Fruit fly (Drosophila melanogaster): ENCODE data around the gene Pdcd4.

DNA sequence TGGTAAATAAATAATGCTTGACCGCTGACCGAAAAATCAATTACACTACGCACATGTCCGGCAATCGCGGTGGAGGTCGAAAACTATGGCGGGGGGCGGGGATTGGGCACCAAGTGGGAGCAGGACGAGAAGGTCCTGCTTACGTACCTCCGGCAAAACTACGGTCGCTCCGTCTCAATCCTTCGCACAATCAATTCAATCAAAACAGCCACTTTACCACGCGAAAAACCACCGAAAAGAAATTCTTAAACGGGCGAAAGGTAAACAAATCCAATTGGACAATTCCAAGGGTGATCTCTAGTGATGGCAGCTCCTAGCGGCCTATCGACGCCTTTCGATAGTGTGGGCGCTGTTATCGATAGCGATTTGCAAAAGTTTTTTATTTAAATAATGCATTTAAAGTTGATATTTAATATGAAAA lies 37.2 kb downstream of the Pdcd4 start, which contains the start of gene Nadsyn:
- TF ChIP-seq CG8478 (optimal IDR thresholded peaks at IDR 0.05) (no peak), CTCF (optimal IDR thresholded peaks at IDR 0.05) (no peak)

Data from S2 (cell line).